Worm (Caenorhabditis elegans) whole organism, late embryonic: ENCODE measurements around the gene ins-8.

Experiments used
- C08G9.2 ChIP-seq: sonication (generic microtip); optimal IDR thresholded peaks from 2 replicates; lab custom pipeline; 2016; ENCODE audit warnings: mild to moderate bottlenecking, missing genetic modification characterization, moderate library complexity, missing compliant biosample characterization
- F13H6.1 ChIP-seq: sonication (generic microtip); optimal IDR thresholded peaks from 2 replicates; lab custom pipeline; 2016; ENCODE audit warnings: missing genetic modification characterization, missing compliant biosample characterization
- ceh-14 ChIP-seq: sonication (generic microtip); optimal IDR thresholded peaks from 2 replicates; lab custom pipeline; 2016; ENCODE audit warnings: missing genotype, missing genetic modification characterization, missing compliant biosample characterization
- ceh-30 ChIP-seq: fragments of 150-350 bp; optimal IDR thresholded peaks from 2 replicates; lab custom pipeline; 2014; ENCODE audit warnings: missing biosample characterization, missing genetic modification characterization
- ceh-9 ChIP-seq: sonication (generic microtip); optimal IDR thresholded peaks from 2 replicates; lab custom pipeline; 2016; ENCODE audit warnings: mild to moderate bottlenecking, missing genetic modification characterization, inconsistent platforms, missing compliant biosample characterization
- dve-1 ChIP-seq: sonication (generic microtip); optimal IDR thresholded peaks from 2 replicates; lab custom pipeline; 2017; ENCODE audit warnings: antibody characterized with exemption, mild to moderate bottlenecking, missing genetic modification characterization, missing compliant biosample characterization
- elt-2 ChIP-seq: sonication (generic microtip); optimal IDR thresholded peaks from 2 replicates; lab custom pipeline; 2016; ENCODE audit warnings: missing genetic modification reagents, missing genetic modification characterization, missing compliant biosample characterization
- pha-2 ChIP-seq: sonication (generic microtip); optimal IDR thresholded peaks from 2 replicates; lab custom pipeline; 2017; ENCODE audit warnings: mild to moderate bottlenecking, missing genetic modification characterization, missing compliant biosample characterization
- pha-4 ChIP-seq: fragments of 150-350 bp; optimal IDR thresholded peaks from 2 replicates; lab custom pipeline; 2018; ENCODE audit warnings: missing biosample characterization, missing genetic modification reagents, missing genetic modification characterization
- pqm-1 ChIP-seq: sonication (generic microtip); optimal IDR thresholded peaks from 2 replicates; lab custom pipeline; 2016; ENCODE audit warnings: missing genetic modification characterization, missing compliant biosample characterization
- rnt-1 ChIP-seq: sonication (generic microtip); optimal IDR thresholded peaks from 2 replicates; lab custom pipeline; 2016; ENCODE audit warnings: missing genetic modification characterization, missing compliant biosample characterization
- unc-55 ChIP-seq: sonication (generic microtip); optimal IDR thresholded peaks from 2 replicates; lab custom pipeline; 2017; ENCODE audit warnings: missing biosample characterization, missing genetic modification reagents, missing genetic modification characterization

DNA sequence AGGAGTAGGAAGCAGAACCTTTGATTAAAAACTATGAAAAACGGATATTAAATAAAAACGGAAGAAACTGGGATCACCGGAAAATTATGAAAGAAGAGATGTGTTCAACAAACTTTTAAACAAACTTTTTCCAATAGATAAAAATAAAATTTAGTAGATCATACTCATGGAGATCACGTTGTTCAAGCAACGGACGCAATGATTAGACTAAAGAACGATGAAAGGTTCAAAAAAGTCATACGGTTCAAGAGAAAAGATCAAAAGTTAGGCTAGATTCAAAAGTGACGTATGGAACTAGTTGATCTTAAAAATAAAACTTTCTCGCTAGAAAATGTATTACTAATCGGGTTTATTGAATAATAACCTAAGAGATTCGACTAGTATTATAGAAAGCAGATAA is 48.6 kb downstream of the ins-8 start:
- no peak for TF ChIP-seq elt-2 (tag; lab: Kevin White, UChicago)
- TF ChIP-seq ceh-30 (tag; lab: Kevin White, UChicago), result no peak
- TF ChIP-seq C08G9.2 (tag; lab: Kevin White, UChicago), result no peak
- no peak for TF ChIP-seq pha-2 (tag; lab: Kevin White, UChicago)
- no peak for TF ChIP-seq dve-1
- TF ChIP-seq F13H6.1 (tag; lab: Kevin White, UChicago), result no peak
- no peak for TF ChIP-seq pha-4 (tag; lab: Kevin White, UChicago)
- TF ChIP-seq ceh-9 (tag; lab: Kevin White, UChicago), result no peak
- TF ChIP-seq ceh-14 (tag; lab: Kevin White, UChicago), result no peak
- no peak for TF ChIP-seq pqm-1 (tag; lab: Kevin White, UChicago)
- TF ChIP-seq unc-55 (GFP tag; lab: Kevin White, UChicago), result no peak
- no peak for TF ChIP-seq rnt-1 (tag; lab: Kevin White, UChicago)
